In the genomic region with DNA sequence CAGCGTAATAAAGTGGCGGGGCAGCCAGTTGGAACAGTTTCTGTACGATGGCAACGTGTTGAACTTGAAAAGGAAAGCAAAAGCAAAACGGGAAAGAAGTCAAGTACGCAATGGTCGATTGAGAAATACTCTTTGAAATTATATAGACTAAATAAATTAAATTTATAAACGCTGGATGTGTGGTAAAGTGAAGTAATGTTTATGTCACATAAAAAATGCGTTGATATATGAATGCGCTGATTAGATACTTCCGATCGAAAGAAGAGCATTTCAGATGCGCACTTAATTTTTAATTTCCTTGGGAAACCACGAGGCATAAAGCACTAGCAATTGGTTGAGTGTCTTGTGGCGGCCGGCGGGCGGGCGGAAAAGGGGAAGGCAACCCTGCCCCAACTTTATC, we compare ENCODE assay signal across 1 fruit fly cellular context.
A peak's percentile ranks its signal among the peaks of the same experiment; 100 is the strongest.
TF ChIP-seq lines count a peak whose summit lies in the region.

No protein-coding gene starts in this region.

TF ChIP-seq in whole organism, embryonic, 481 proteins besides CTCF, POLR2A, EP300 and RAD21 (continued from another document):
- TF ChIP-seq row (GFP tag; IDR thresholded peaks at IDR 0.05; lab: Robert Waterston, UW) (peak; percentile 56), Sox100B (GFP tag; optimal IDR thresholded peaks at IDR 0.05; lab: Kevin White, UChicago) (peak; percentile 7), gsb-n (tag; optimal IDR thresholded peaks at IDR 0.05; lab: Kevin White, UChicago) (peak; percentile 16), tap (tag; optimal IDR thresholded peaks at IDR 0.05; lab: Kevin White, UChicago) (peak; percentile 43), Dek (tag; optimal IDR thresholded peaks at IDR 0.05; lab: Kevin White, UChicago) (no peak), so (GFP tag; IDR thresholded peaks at IDR 0.05; lab: Robert Waterston, UW) (no peak), Abd-B (GFP tag; optimal IDR thresholded peaks at IDR 0.05; lab: Kevin White, UChicago) (peak; percentile 20), knrl (GFP tag; IDR thresholded peaks at IDR 0.05; lab: Robert Waterston, UW; ENCODE audit: partially characterized antibody) (no peak), Ets65A (GFP tag; lab: Kevin White, UChicago) (peak; percentile 82), Sox102F (GFP tag; optimal IDR thresholded peaks at IDR 0.05; lab: Kevin White, UChicago) (peak; percentile 57), ATbp (GFP tag; optimal IDR thresholded peaks at IDR 0.05; lab: Kevin White, UChicago) (peak; percentile 11), MBD-R2 (GFP tag; IDR thresholded peaks at IDR 0.05; lab: Robert Waterston, UW) (no peak), sens (GFP tag; lab: Kevin White, UChicago) (peak; percentile 82), CG10267 (tag; optimal IDR thresholded peaks at IDR 0.05; lab: Kevin White, UChicago) (peak; percentile 16), chn (GFP tag; optimal IDR thresholded peaks at IDR 0.05; lab: Kevin White, UChicago) (no peak), CG11504 (tag; optimal IDR thresholded peaks at IDR 0.05; lab: Kevin White, UChicago) (peak; percentile 60), da (GFP tag; optimal IDR thresholded peaks at IDR 0.05; lab: Kevin White, UChicago) (no peak), E2f2 (GFP tag; IDR thresholded peaks at IDR 0.05; lab: Robert Waterston, UW) (no peak), CG15479 (GFP tag; optimal IDR thresholded peaks at IDR 0.05; lab: Kevin White, UChicago) (no peak), dmrt99B (tag; optimal IDR thresholded peaks at IDR 0.05; lab: Kevin White, UChicago) (peak; percentile 48), Xbp1 (GFP tag; optimal IDR thresholded peaks at IDR 0.05; lab: Kevin White, UChicago) (peak; percentile 25), bbx (GFP tag; IDR thresholded peaks at IDR 0.05; lab: Robert Waterston, UW; ENCODE audit: partially characterized antibody) (no peak), bsh (GFP tag; optimal IDR thresholded peaks at IDR 0.05; lab: Kevin White, UChicago) (peak; percentile 41 to 64), Oli (tag; optimal IDR thresholded peaks at IDR 0.05; lab: Kevin White, UChicago) (peak; percentile 44), CG6765 (GFP tag; optimal IDR thresholded peaks at IDR 0.05; lab: Kevin White, UChicago) (no peak), Hmx (GFP tag; optimal IDR thresholded peaks at IDR 0.05; lab: Kevin White, UChicago) (no peak), CG8388 (GFP tag; optimal IDR thresholded peaks at IDR 0.05; lab: Kevin White, UChicago) (peak; percentile 1), CG15011 (GFP tag; optimal IDR thresholded peaks at IDR 0.05; lab: Kevin White, UChicago) (no peak), run (tag; optimal IDR thresholded peaks at IDR 0.05; lab: Kevin White, UChicago) (no peak), sob (GFP tag; IDR thresholded peaks at IDR 0.05; lab: Robert Waterston, UW) (peak; percentile 37; the same call in 1 of the 2 replicates), Hr39 (optimal IDR thresholded peaks at IDR 0.05; lab: Kevin White, UChicago) (no peak), CG2116 (GFP tag; optimal IDR thresholded peaks at IDR 0.05; lab: Kevin White, UChicago) (no peak), CG15696 (tag; optimal IDR thresholded peaks at IDR 0.05; lab: Kevin White, UChicago) (no peak), gro (GFP tag; optimal IDR thresholded peaks at IDR 0.05; lab: Kevin White, UChicago) (no peak), klu (GFP tag; IDR thresholded peaks at IDR 0.05; lab: Robert Waterston, UW) (no peak), CG2202 (tag; optimal IDR thresholded peaks at IDR 0.05; lab: Kevin White, UChicago) (peak; percentile 24), CG32767 (GFP tag; IDR thresholded peaks at IDR 0.05; lab: Robert Waterston, UW) (no peak), lola (GFP tag; optimal IDR thresholded peaks at IDR 0.05; lab: Kevin White, UChicago) (peak in 1 of 3 experiments; percentile 43), Gsc (GFP tag; IDR thresholded peaks at IDR 0.05; lab: Robert Waterston, UW) (no peak), CG33557 (GFP tag; optimal IDR thresholded peaks at IDR 0.05; lab: Kevin White, UChicago) (peak; percentile 40), D (optimal IDR thresholded peaks at IDR 0.05; lab: Kevin White, UChicago) (no peak), D (GFP tag; optimal IDR thresholded peaks at IDR 0.05; lab: Kevin White, UChicago) (peak; percentile 23), tna (GFP tag; IDR thresholded peaks at IDR 0.05; lab: Robert Waterston, UW; ENCODE audit: partially characterized antibody) (no peak), CG18262 (tag; optimal IDR thresholded peaks at IDR 0.05; lab: Kevin White, UChicago) (peak; percentile 59), pfk (GFP tag; optimal IDR thresholded peaks at IDR 0.05; lab: Kevin White, UChicago) (no peak), pzg (GFP tag; optimal IDR thresholded peaks at IDR 0.05; lab: Kevin White, UChicago) (no peak)
